Fruit fly (Drosophila melanogaster) whole organism, pupa: ENCODE results near the gene cher.

ENCODE experiments used
- CG10348 ChIP-seq: fragments of 200-800 bp; sonication (Bioruptor generic); IDR thresholded peaks from 2 replicates; pipeline ENCODE4 v1.3.6; 2022; ENCODE audit warnings: missing biosample characterization, missing genetic modification characterization
- CG12605 ChIP-seq: fragments of 200-800 bp; sonication (Bioruptor generic); IDR thresholded peaks from 2 replicates; pipeline ENCODE4 v1.3.6; 2022; ENCODE audit warnings: missing biosample characterization, missing genetic modification characterization
- CG13204 ChIP-seq: fragments of 200-800 bp; sonication (Bioruptor generic); optimal IDR thresholded peaks from 2 replicates; lab custom pipeline; 2018; ENCODE audit warnings: missing biosample characterization, mild to moderate bottlenecking, missing genetic modification characterization, moderate library complexity
- CG14655 ChIP-seq: fragments of 200-800 bp; sonication (Bioruptor generic); optimal IDR thresholded peaks from 3 replicates; lab custom pipeline; 2017; ENCODE audit warnings: mild to moderate bottlenecking, missing biosample characterization, missing genetic modification reagents, missing genetic modification characterization
- CG15710 ChIP-seq: fragments of 200-800 bp; sonication (Bioruptor generic); optimal IDR thresholded peaks from 2 replicates; lab custom pipeline; 2018; ENCODE audit warnings: missing biosample characterization, mild to moderate bottlenecking, missing genetic modification characterization, moderate library complexity
- CG17806 ChIP-seq: fragments of 200-800 bp; sonication (Bioruptor generic); optimal IDR thresholded peaks from 2 replicates; lab custom pipeline; 2018; ENCODE audit warnings: missing biosample characterization, mild to moderate bottlenecking, missing genetic modification characterization, moderate library complexity
- CG32121 ChIP-seq: fragments of 200-800 bp; sonication (Bioruptor generic); IDR thresholded peaks from 2 replicates; pipeline ENCODE4 v1.3.6; 2022; ENCODE audit warnings: missing biosample characterization, missing genetic modification characterization
- CG34367 ChIP-seq: fragments of 200-800 bp; sonication (Bioruptor generic); optimal IDR thresholded peaks from 2 replicates; lab custom pipeline; 2018; ENCODE audit warnings: missing biosample characterization, mild to moderate bottlenecking, missing genetic modification characterization
- CG4496 ChIP-seq: fragments of 200-800 bp; sonication (Bioruptor generic); IDR thresholded peaks from 3 replicates; pipeline ENCODE4 v1.3.6; 2022; ENCODE audit warnings: missing biosample characterization, missing genetic modification characterization
- CG8159 ChIP-seq: fragments of 200-800 bp; sonication (Bioruptor generic); optimal IDR thresholded peaks from 3 replicates; lab custom pipeline; 2018; ENCODE audit warnings: missing biosample characterization, mild to moderate bottlenecking, missing genetic modification characterization, moderate library complexity
- CG8301 ChIP-seq: fragments of 200-800 bp; sonication (Bioruptor generic); optimal IDR thresholded peaks from 2 replicates; lab custom pipeline; 2018; ENCODE audit warnings: missing biosample characterization, mild to moderate bottlenecking, missing genetic modification characterization
- CG9948 ChIP-seq: fragments of 200-800 bp; sonication (Bioruptor generic); optimal IDR thresholded peaks from 2 replicates; lab custom pipeline; 2018; ENCODE audit warnings: missing biosample characterization, mild to moderate bottlenecking, missing genetic modification characterization, moderate library complexity
- D1 ChIP-seq: fragments of 200-800 bp; sonication (Bioruptor generic); optimal IDR thresholded peaks from 2 replicates; lab custom pipeline; 2018; ENCODE audit warnings: missing biosample characterization, mild to moderate bottlenecking, missing genetic modification characterization, moderate library complexity
- EcR ChIP-seq: fragments of 200-800 bp; sonication (Bioruptor generic); optimal IDR thresholded peaks from 3 replicates; lab custom pipeline; 2019; ENCODE audit warnings: missing biosample characterization, missing genetic modification characterization, mild to moderate bottlenecking, moderate library complexity, missing genetic modification reagents
- Ets98B ChIP-seq: fragments of 200-800 bp; sonication (Bioruptor generic); IDR thresholded peaks from 2 replicates; pipeline ENCODE4 v1.3.6; 2022; ENCODE audit warnings: missing biosample characterization, missing genetic modification characterization
- Pif1A ChIP-seq: fragments of 200-800 bp; sonication (Bioruptor generic); optimal IDR thresholded peaks from 3 replicates; lab custom pipeline; 2016; ENCODE audit warnings: missing biosample characterization, missing genetic modification characterization
- Pif1B ChIP-seq: fragments of 200-800 bp; sonication (Bioruptor generic); optimal IDR thresholded peaks from 3 replicates; lab custom pipeline; 2016; ENCODE audit warnings: missing biosample characterization, missing genetic modification characterization
- Snoo ChIP-seq: fragments of 200-800 bp; sonication (Bioruptor generic); optimal IDR thresholded peaks from 3 replicates; lab custom pipeline; 2017; ENCODE audit warnings: missing biosample characterization, mild to moderate bottlenecking, missing genetic modification characterization, inconsistent platforms
- fd96Ca ChIP-seq: fragments of 200-800 bp; sonication (Bioruptor generic); IDR thresholded peaks from 3 replicates; pipeline ENCODE4 v1.3.6; 2022; ENCODE audit warnings: missing biosample characterization, missing genetic modification characterization
- gl ChIP-seq: fragments of 200-800 bp; sonication (Bioruptor generic); optimal IDR thresholded peaks from 2 replicates; lab custom pipeline; 2018; ENCODE audit warnings: missing biosample characterization, mild to moderate bottlenecking, missing genetic modification characterization
- rn ChIP-seq: fragments of 200-800 bp; sonication (Bioruptor generic); IDR thresholded peaks from 2 replicates; pipeline ENCODE4 v1.3.6; 2022; ENCODE audit warnings: missing biosample characterization, missing genetic modification characterization

cher gene

dm6 chr3R:17087977-17088618 lies 37.1 kb downstream of the cher start, which contains the start of gene cal1:
TSS of gene cal1 (plus strand) at chr3R:17088280.
- TF ChIP-seq CG32121 (GFP tag; lab: Robert Waterston, UW) (no peak), gl (tag; lab: Kevin White, UChicago) (no peak), Ets98B (no peak), CG17806 (tag; lab: Kevin White, UChicago) (no peak), CG13204 (GFP tag; lab: Kevin White, UChicago) (no peak), CG14655 (GFP tag; lab: Kevin White, UChicago) (no peak), fd96Ca (GFP tag; lab: Robert Waterston, UW) (no peak), CG4496 (GFP tag; lab: Robert Waterston, UW) (no peak), CG12605 (GFP tag; lab: Robert Waterston, UW) (no peak), rn (GFP tag; lab: Robert Waterston, UW) (no peak), CG8159 (tag; lab: Kevin White, UChicago) (no peak)

dm6 chr3R:17085029-17085807 lies 40.0 kb downstream of the cher start, which contains the start of gene GckIII:
TSS of gene GckIII (plus strand) at chr3R:17085513.
- no peak for TF ChIP-seq CG10348 (GFP tag; lab: Robert Waterston, UW)
- no peak for TF ChIP-seq CG13204 (GFP tag; lab: Kevin White, UChicago)
- no peak for TF ChIP-seq CG9948
- no peak for TF ChIP-seq Pif1A (GFP tag; lab: Kevin White, UChicago)
- no peak for TF ChIP-seq CG17806 (tag; lab: Kevin White, UChicago)
- TF ChIP-seq CG32121 (GFP tag; lab: Robert Waterston, UW): no peak
- no peak for TF ChIP-seq CG14655 (GFP tag; lab: Kevin White, UChicago)
- TF ChIP-seq CG8301: no peak
- TF ChIP-seq fd96Ca (GFP tag; lab: Robert Waterston, UW): no peak
- TF ChIP-seq CG4496 (GFP tag; lab: Robert Waterston, UW): no peak
- no peak for TF ChIP-seq Snoo (tag; lab: Kevin White, UChicago)
- no peak for TF ChIP-seq rn (GFP tag; lab: Robert Waterston, UW)
- TF ChIP-seq CG12605 (GFP tag; lab: Robert Waterston, UW): no peak
- no peak for TF ChIP-seq CG8159 (tag; lab: Kevin White, UChicago)
- TF ChIP-seq Ets98B: no peak
- TF ChIP-seq CG34367 (tag; lab: Kevin White, UChicago): no peak
- no peak for TF ChIP-seq EcR (GFP tag; lab: Kevin White, UChicago)
- TF ChIP-seq D1 (tag; lab: Kevin White, UChicago): no peak
- TF ChIP-seq CG15710 (tag; lab: Kevin White, UChicago): no peak

- TF ChIP-seq CG13204 (GFP tag; lab: Kevin White, UChicago): no peak
- peak; percentile 4 for TF ChIP-seq EcR (GFP tag; lab: Kevin White, UChicago)
These were observed 42.7 kb downstream of the cher start for dm6 chr3R:17082471-17082870.

dm6 chr3R:17081359-17081935 lies 43.7 kb downstream of the cher start:
- TF ChIP-seq Snoo (tag; lab: Kevin White, UChicago) (no peak), CG17806 (tag; lab: Kevin White, UChicago) (peak; percentile 73), EcR (GFP tag; lab: Kevin White, UChicago) (peak; percentile 39), CG14655 (GFP tag; lab: Kevin White, UChicago) (no peak), CG13204 (GFP tag; lab: Kevin White, UChicago) (no peak), Pif1A (GFP tag; lab: Kevin White, UChicago) (no peak), CG10348 (GFP tag; lab: Robert Waterston, UW) (0 out of 2 replicates have a peak, but pooled peaks have one; percentile 46), CG32121 (GFP tag; lab: Robert Waterston, UW) (peak; percentile 88; the same call in 1 of the 2 replicates), CG34367 (tag; lab: Kevin White, UChicago) (peak; percentile 53), Pif1B (GFP tag; lab: Kevin White, UChicago) (peak; percentile 71), fd96Ca (GFP tag; lab: Robert Waterston, UW) (peak; percentile 35; the same call in 1 of the 3 replicates), CG4496 (GFP tag; lab: Robert Waterston, UW) (peak; percentile 56; the same call in 2 of the 3 replicates), CG9948 (peak; percentile 80), rn (GFP tag; lab: Robert Waterston, UW) (no peak), D1 (tag; lab: Kevin White, UChicago) (no peak), CG12605 (GFP tag; lab: Robert Waterston, UW) (peak; percentile 58; the same call in 1 of the 2 replicates), CG8301 (peak; percentile 91), gl (tag; lab: Kevin White, UChicago) (no peak), CG15710 (tag; lab: Kevin White, UChicago) (peak; percentile 84), Ets98B (no peak; the same call in none of the 2 replicates), CG8159 (tag; lab: Kevin White, UChicago) (peak; percentile 85)
